Fruit fly (Drosophila melanogaster) whole organism, embryonic: ENCODE measurements around the gene CG13056.

Experiments
- Abd-B ChIP-seq: fragments of 200-800 bp; sonication (Bioruptor generic); optimal IDR thresholded peaks from 2 replicates; lab custom pipeline; 2018; ENCODE audit warnings: missing biosample characterization, mild to moderate bottlenecking, missing genetic modification characterization, moderate library complexity
- Atf3 ChIP-seq: fragments of 200-800 bp; sonication (Bioruptor generic); optimal IDR thresholded peaks from 3 replicates; lab custom pipeline; 2016; ENCODE audit warnings: missing biosample characterization, missing genetic modification characterization
- Blimp-1 ChIP-seq: fragments of 200-800 bp; sonication (Bioruptor generic); optimal IDR thresholded peaks from 3 replicates; lab custom pipeline; 2018; ENCODE audit warnings: missing biosample characterization, missing genetic modification characterization, mild to moderate bottlenecking, moderate library complexity, missing genetic modification reagents
- Bteb2 ChIP-seq: fragments of 200-800 bp; sonication (Bioruptor generic); optimal IDR thresholded peaks from 2 replicates; lab custom pipeline; 2016; ENCODE audit warnings: missing biosample characterization, missing genetic modification characterization
- CG10654 ChIP-seq: fragments of 200-800 bp; sonication (Bioruptor generic); optimal IDR thresholded peaks from 2 replicates; lab custom pipeline; 2016; ENCODE audit warnings: missing biosample characterization, missing genetic modification characterization
- CG10979 ChIP-seq: fragments of 200-800 bp; sonication (Bioruptor generic); optimal IDR thresholded peaks from 2 replicates; lab custom pipeline; 2018; ENCODE audit warnings: missing biosample characterization, mild to moderate bottlenecking, missing genetic modification characterization, moderate library complexity
- CG11247 ChIP-seq: fragments of 200-800 bp; sonication (Bioruptor generic); IDR thresholded peaks from 2 replicates; pipeline ENCODE4 v1.3.6; 2022; ENCODE audit warnings: missing biosample characterization, missing genetic modification characterization
- CG14050 ChIP-seq: fragments of 200-800 bp; sonication (Bioruptor generic); IDR thresholded peaks from 3 replicates; pipeline ENCODE4 v1.3.6; 2022; ENCODE audit warnings: missing biosample characterization, missing genetic modification characterization
- CG15269 ChIP-seq: fragments of 200-800 bp; sonication (Bioruptor generic); optimal IDR thresholded peaks from 2 replicates; lab custom pipeline; 2018; ENCODE audit warnings: missing biosample characterization, mild to moderate bottlenecking, missing genetic modification characterization, moderate library complexity
- CG4617 ChIP-seq: fragments of 200-800 bp; sonication (Bioruptor generic); optimal IDR thresholded peaks from 3 replicates; lab custom pipeline; 2016; ENCODE audit warnings: missing biosample characterization, missing genetic modification characterization, borderline replicate concordance
- CG6765 ChIP-seq: fragments of 200-800 bp; sonication (Bioruptor generic); optimal IDR thresholded peaks from 3 replicates; lab custom pipeline; 2017; ENCODE audit warnings: missing biosample characterization, mild to moderate bottlenecking, missing genetic modification characterization
- CG7839 ChIP-seq: fragments of 200-800 bp; sonication (Bioruptor generic); optimal IDR thresholded peaks from 3 replicates; lab custom pipeline; 2018; ENCODE audit warnings: missing biosample characterization, mild to moderate bottlenecking, missing genetic modification characterization, moderate library complexity
- CG8290 ChIP-seq, 3 experiments: fragments of 200-800 bp; sonication (Bioruptor generic); optimal IDR thresholded peaks; 2 replicates each; lab custom pipeline; 2016 to 2019; ENCODE audit warnings: missing biosample characterization in 3 of 3, missing genetic modification characterization in 3 of 3, mild to moderate bottlenecking in 2 of 3, moderate library complexity in 1 of 3
- CG9876 ChIP-seq: fragments of 200-800 bp; sonication (Bioruptor generic); optimal IDR thresholded peaks from 2 replicates; lab custom pipeline; 2016; ENCODE audit warnings: missing biosample characterization, missing genetic modification characterization
- D ChIP-seq, 2 experiments: fragments of 200-800 bp in 1 of 2; fragments of >200 bp in 1 of 2; sonication (Bioruptor generic) in 1 of 2; optimal IDR thresholded peaks; 2 replicates in 1 of 2; 3 replicates in 1 of 2; lab custom pipeline; 2017; ENCODE audit warnings: mild to moderate bottlenecking in 1 of 2, missing biosample characterization in 1 of 2, missing genetic modification characterization in 1 of 2, missing genetic modification reagents in 1 of 2
- D19B ChIP-seq: fragments of 200-800 bp; sonication (Bioruptor generic); optimal IDR thresholded peaks from 2 replicates; lab custom pipeline; 2017; ENCODE audit warnings: missing biosample characterization, mild to moderate bottlenecking, missing genetic modification characterization
- Dbx ChIP-seq: fragments of 200-800 bp; sonication (Bioruptor generic); IDR thresholded peaks from 3 replicates; pipeline ENCODE4 v1.3.6; 2022; ENCODE audit warnings: missing biosample characterization, missing genetic modification characterization
- Dek ChIP-seq: fragments of 200-800 bp; sonication (Bioruptor generic); optimal IDR thresholded peaks from 3 replicates; lab custom pipeline; 2019; ENCODE audit warnings: missing biosample characterization, mild to moderate bottlenecking, missing genetic modification characterization, moderate library complexity
- Dip2 ChIP-seq: fragments of 200-800 bp; sonication (Bioruptor generic); IDR thresholded peaks from 2 replicates; pipeline ENCODE4 v1.3.6; 2022; ENCODE audit warnings: missing biosample characterization, missing genetic modification characterization
- Doc3 ChIP-seq: fragments of 200-800 bp; sonication (Bioruptor generic); IDR thresholded peaks from 3 replicates; pipeline ENCODE4 v1.3.6; 2022; ENCODE audit warnings: missing biosample characterization, missing genetic modification characterization; ENCODE audit not compliant: partially characterized antibody
- Dp ChIP-seq: fragments of 200-800 bp; sonication (Bioruptor generic); optimal IDR thresholded peaks from 2 replicates; lab custom pipeline; 2018; ENCODE audit warnings: missing biosample characterization, mild to moderate bottlenecking, missing genetic modification characterization, moderate library complexity
- Dref ChIP-seq: fragments of 200-800 bp; sonication (Bioruptor generic); IDR thresholded peaks from 2 replicates; pipeline ENCODE4 v1.3.6; 2022; ENCODE audit warnings: missing biosample characterization, missing genetic modification characterization
- Fer1 ChIP-seq: fragments of 200-800 bp; sonication (Bioruptor generic); optimal IDR thresholded peaks from 2 replicates; lab custom pipeline; 2017; ENCODE audit warnings: missing biosample characterization, mild to moderate bottlenecking, missing genetic modification characterization
- GATAe ChIP-seq: fragments of 200-800 bp; sonication (Bioruptor generic); conservative IDR thresholded peaks from 2 replicates; pipeline ENCODE4 v1.3.6; 2022; ENCODE audit warnings: missing biosample characterization, missing genetic modification characterization
- HLHmδ ChIP-seq: fragments of 200-800 bp; sonication (Bioruptor generic); optimal IDR thresholded peaks from 2 replicates; lab custom pipeline; 2018; ENCODE audit warnings: missing biosample characterization, mild to moderate bottlenecking, missing genetic modification characterization, moderate library complexity
- NC2α ChIP-seq: fragments of 200-800 bp; sonication (Bioruptor generic); optimal IDR thresholded peaks from 2 replicates; lab custom pipeline; 2016; ENCODE audit warnings: missing biosample characterization, missing genetic modification characterization
- Nf-YA ChIP-seq: fragments of 200-800 bp; sonication (Bioruptor generic); IDR thresholded peaks from 2 replicates; pipeline ENCODE4 v1.3.6; 2022; ENCODE audit warnings: missing biosample characterization, missing genetic modification characterization
- ab ChIP-seq: fragments of 200-800 bp; sonication (Bioruptor generic); optimal IDR thresholded peaks from 2 replicates; lab custom pipeline; 2016; ENCODE audit warnings: missing biosample characterization, missing genetic modification characterization
- ac ChIP-seq: fragments of 200-800 bp; sonication (Bioruptor generic); optimal IDR thresholded peaks from 3 replicates; lab custom pipeline; 2017; ENCODE audit warnings: missing biosample characterization, mild to moderate bottlenecking, missing genetic modification characterization
- cg ChIP-seq: fragments of 200-800 bp; sonication (Bioruptor generic); optimal IDR thresholded peaks from 3 replicates; lab custom pipeline; 2019; ENCODE audit warnings: missing biosample characterization, mild to moderate bottlenecking, missing genetic modification characterization, moderate library complexity
- chif ChIP-seq, 2 experiments: fragments of 200-800 bp; sonication (Bioruptor generic); optimal IDR thresholded peaks; 3 replicates each; lab custom pipeline; 2016; ENCODE audit warnings: missing biosample characterization in 2 of 2, missing genetic modification characterization in 2 of 2
- chn ChIP-seq: fragments of 200-800 bp; sonication (Bioruptor generic); optimal IDR thresholded peaks from 2 replicates; lab custom pipeline; 2016; ENCODE audit warnings: missing biosample characterization, missing genetic modification characterization
- ci ChIP-seq: fragments of 200-800 bp; sonication (Bioruptor generic); IDR thresholded peaks from 3 replicates; pipeline ENCODE4 v1.3.6; 2022; ENCODE audit warnings: missing biosample characterization, missing genetic modification characterization
- crp ChIP-seq, 2 experiments: fragments of 200-800 bp; sonication (Bioruptor generic); optimal IDR thresholded peaks; 2 replicates in 1 of 2; 3 replicates in 1 of 2; lab custom pipeline; 2017; ENCODE audit warnings: missing biosample characterization in 2 of 2, missing genetic modification characterization in 2 of 2, mild to moderate bottlenecking in 1 of 2, moderate library complexity in 1 of 2
- dmrt11E ChIP-seq: fragments of 200-800 bp; sonication (Bioruptor generic); optimal IDR thresholded peaks from 3 replicates; lab custom pipeline; 2018; ENCODE audit warnings: missing biosample characterization, mild to moderate bottlenecking, missing genetic modification characterization, moderate library complexity
- dpn ChIP-seq, 2 experiments: fragments of 200-800 bp; sonication (Bioruptor generic); optimal IDR thresholded peaks; 3 replicates each; lab custom pipeline; 2016; ENCODE audit warnings: missing biosample characterization in 2 of 2, missing genetic modification characterization in 2 of 2
- eve ChIP-seq, 2 experiments: fragments of >200 bp; optimal IDR thresholded peaks; 2 replicates each; lab custom pipeline; 2017; ENCODE audit warnings: missing biosample characterization in 2 of 2, missing genetic modification characterization in 2 of 2
- fd3F ChIP-seq: fragments of 200-800 bp; sonication (Bioruptor generic); optimal IDR thresholded peaks from 2 replicates; lab custom pipeline; 2018; ENCODE audit warnings: missing biosample characterization, mild to moderate bottlenecking, missing genetic modification characterization, moderate library complexity
- gsb-n ChIP-seq: fragments of 200-800 bp; sonication (Bioruptor generic); optimal IDR thresholded peaks from 3 replicates; lab custom pipeline; 2018; ENCODE audit warnings: missing biosample characterization, mild to moderate bottlenecking, missing genetic modification characterization
- gt ChIP-seq: fragments of 200-800 bp; sonication (Bioruptor generic); IDR thresholded peaks from 2 replicates; pipeline ENCODE4 v1.3.6; 2022; ENCODE audit warnings: missing biosample characterization, missing genetic modification characterization
- lbe ChIP-seq: fragments of 200-800 bp; sonication (Bioruptor generic); optimal IDR thresholded peaks from 2 replicates; lab custom pipeline; 2016; ENCODE audit warnings: missing biosample characterization, mild to moderate bottlenecking, missing genetic modification characterization
- luna ChIP-seq: fragments of 200-800 bp; sonication (Bioruptor generic); optimal IDR thresholded peaks from 2 replicates; lab custom pipeline; 2016; ENCODE audit warnings: missing biosample characterization, missing genetic modification characterization
- mirr ChIP-seq: fragments of 200-800 bp; sonication (Bioruptor generic); optimal IDR thresholded peaks from 3 replicates; lab custom pipeline; 2018; ENCODE audit warnings: missing biosample characterization, mild to moderate bottlenecking, missing genetic modification characterization
- oc ChIP-seq: fragments of 200-800 bp; sonication (Bioruptor generic); optimal IDR thresholded peaks from 2 replicates; lab custom pipeline; 2018; ENCODE audit warnings: missing biosample characterization, mild to moderate bottlenecking, missing genetic modification characterization, moderate library complexity
- peb ChIP-seq: fragments of 200-800 bp; sonication (Bioruptor generic); IDR thresholded peaks from 2 replicates; pipeline ENCODE4 v1.3.6; 2022; ENCODE audit warnings: missing biosample characterization, missing genetic modification characterization
- row ChIP-seq: fragments of 200-800 bp; sonication (Bioruptor generic); IDR thresholded peaks from 3 replicates; pipeline ENCODE4 v1.3.6; 2022; ENCODE audit warnings: missing biosample characterization, missing genetic modification characterization
- seq ChIP-seq: fragments of 200-800 bp; sonication (Bioruptor generic); IDR thresholded peaks from 2 replicates; pipeline ENCODE4 v1.3.6; 2022; ENCODE audit warnings: missing biosample characterization, missing genetic modification characterization
- sisA ChIP-seq: fragments of 200-800 bp; sonication (Bioruptor generic); IDR thresholded peaks from 2 replicates; pipeline ENCODE4 v1.3.6; 2022; ENCODE audit warnings: missing biosample characterization, missing genetic modification characterization
- wdn ChIP-seq: fragments of 200-800 bp; sonication (Bioruptor generic); IDR thresholded peaks from 2 replicates; pipeline ENCODE4 v1.3.6; 2022; ENCODE audit warnings: missing biosample characterization, missing genetic modification characterization

The CG13056 gene

DNA sequence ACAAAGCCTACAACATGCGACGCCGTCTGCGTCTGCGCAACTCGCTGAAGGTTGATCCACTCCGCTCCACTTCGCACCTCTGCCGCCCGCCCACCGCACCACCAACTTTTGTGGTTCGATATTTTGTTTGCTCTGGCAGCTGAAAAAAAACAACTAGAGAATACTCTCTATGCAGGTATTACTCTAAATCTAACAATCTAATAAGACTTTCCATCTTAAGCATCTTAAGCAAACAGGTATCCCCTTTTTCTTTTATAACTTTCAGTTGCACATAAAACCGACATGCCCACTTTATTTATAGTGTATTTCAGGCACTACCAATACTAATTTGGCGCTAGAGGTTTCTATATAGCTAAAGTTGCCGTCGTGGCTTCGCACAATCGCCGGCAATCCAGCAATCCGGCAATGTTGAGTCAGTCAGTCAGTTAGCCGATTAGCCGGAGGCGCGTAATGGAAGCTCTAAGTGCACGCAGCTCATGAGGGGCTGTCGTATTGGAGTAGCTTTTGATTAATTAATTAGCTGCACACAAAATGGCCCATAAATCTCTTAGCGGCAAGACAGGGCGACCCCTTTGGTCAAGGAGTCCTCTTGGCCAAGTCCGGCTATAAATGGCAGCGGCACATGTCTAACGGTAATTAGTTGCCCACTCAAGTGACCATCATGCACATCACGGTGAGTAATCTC lies 4.8 kb upstream of the CG13056 start, which contains the start of gene CG13058 (continued):
- TF ChIP-seq seq (GFP tag; lab: Robert Waterston, UW) (peak; percentile 74), Atf3 (peak; percentile 44), D (optimal IDR thresholded peaks at IDR 0.05; lab: Kevin White, UChicago) (no peak), D (GFP tag; optimal IDR thresholded peaks at IDR 0.05; lab: Kevin White, UChicago) (no peak), Dref (GFP tag; lab: Robert Waterston, UW) (no peak), Abd-B (GFP tag; lab: Kevin White, UChicago) (peak; percentile 18), Bteb2 (GFP tag; lab: Kevin White, UChicago) (peak; percentile 42), ac (GFP tag; lab: Kevin White, UChicago) (no peak), ab (GFP tag; lab: Kevin White, UChicago) (no peak), ci (peak; percentile 75), CG14050 (GFP tag; lab: Robert Waterston, UW) (peak; percentile 76), Blimp-1 (GFP tag; lab: Kevin White, UChicago) (no peak), chif (GFP tag; optimal IDR thresholded peaks at IDR 0.05; lab: Kevin White, UChicago) (peak; percentile 36 to 44), oc (tag; lab: Kevin White, UChicago) (no peak), CG11247 (no peak), GATAe (GFP tag; lab: Robert Waterston, UW) (no peak), CG9876 (GFP tag; lab: Kevin White, UChicago) (no peak), CG6765 (GFP tag; lab: Kevin White, UChicago) (no peak), CG10979 (tag; lab: Kevin White, UChicago) (no peak), crp (GFP tag; optimal IDR thresholded peaks at IDR 0.05; lab: Kevin White, UChicago) (peak in 1 of 2 experiments; percentile 15), CG15269 (tag; lab: Kevin White, UChicago) (peak; percentile 86), D19B (GFP tag; lab: Kevin White, UChicago) (no peak), NC2α (GFP tag; lab: Kevin White, UChicago) (no peak), eve (GFP tag; optimal IDR thresholded peaks at IDR 0.05; lab: Kevin White, UChicago) (no peak), row (peak; percentile 83), dmrt11E (no peak), wdn (GFP tag; lab: Robert Waterston, UW) (0 out of 2 replicates have a peak, but pooled peaks have one; percentile 60), Fer1 (peak; percentile 84), luna (GFP tag; lab: Kevin White, UChicago) (no peak), CG10654 (GFP tag; lab: Kevin White, UChicago) (no peak), dpn (GFP tag; optimal IDR thresholded peaks at IDR 0.05; lab: Kevin White, UChicago) (peak in 1 of 2 experiments; percentile 48), Doc3 (GFP tag; lab: Robert Waterston, UW) (no peak), peb (no peak), sisA (GFP tag; lab: Robert Waterston, UW) (peak; percentile 67), lbe (no peak), Dek (tag; lab: Kevin White, UChicago) (peak; percentile 60), Nf-YA (GFP tag; lab: Robert Waterston, UW) (peak; percentile 54), CG8290 (GFP tag; optimal IDR thresholded peaks at IDR 0.05; lab: Kevin White, UChicago) (no peak), CG8290 (tag; optimal IDR thresholded peaks at IDR 0.05; lab: Kevin White, UChicago) (peak in 1 of 2 experiments; percentile 81), gsb-n (tag; lab: Kevin White, UChicago) (no peak), cg (GFP tag; lab: Kevin White, UChicago) (no peak), Dp (GFP tag; lab: Kevin White, UChicago) (no peak), HLHmδ (no peak), gt (GFP tag; lab: Robert Waterston, UW) (no peak), chn (GFP tag; lab: Kevin White, UChicago) (peak; percentile 46), CG7839 (tag; lab: Kevin White, UChicago) (peak; percentile 71), Dbx (GFP tag; lab: Robert Waterston, UW) (peak; percentile 64; the same call in 2 of the 3 replicates), CG4617 (no peak), fd3F (peak; percentile 72), mirr (no peak), Dip2 (GFP tag; lab: Robert Waterston, UW) (no peak)
